Fruit fly (Drosophila melanogaster) whole organism, embryonic: Measurements from ENCODE around the gene CG33235.

ENCODE experiments used
- Bdp1 ChIP-seq: fragments of 200-800 bp; sonication (Bioruptor generic); optimal IDR thresholded peaks from 3 replicates; lab custom pipeline; 2016; ENCODE audit warnings: missing biosample characterization, missing genetic modification characterization
- Bgb ChIP-seq: fragments of 200-800 bp; sonication (Bioruptor generic); IDR thresholded peaks from 2 replicates; pipeline ENCODE4 v1.3.6; 2022; ENCODE audit warnings: missing biosample characterization, missing genetic modification characterization; ENCODE audit not compliant: partially characterized antibody
- CG1024 ChIP-seq: fragments of 200-800 bp; sonication (Bioruptor generic); IDR thresholded peaks from 2 replicates; pipeline ENCODE4 v1.3.6; 2022; ENCODE audit warnings: missing biosample characterization, missing genetic modification characterization
- CG10565 ChIP-seq: fragments of 200-800 bp; sonication (Bioruptor generic); optimal IDR thresholded peaks from 3 replicates; lab custom pipeline; 2016; ENCODE audit warnings: missing biosample characterization, mild to moderate bottlenecking, missing genetic modification characterization
- CG11398 ChIP-seq: fragments of 200-800 bp; sonication (Bioruptor generic); optimal IDR thresholded peaks from 2 replicates; lab custom pipeline; 2016; ENCODE audit warnings: missing biosample characterization, missing genetic modification characterization
- CG11504 ChIP-seq: fragments of 200-800 bp; sonication (Bioruptor generic); optimal IDR thresholded peaks from 3 replicates; lab custom pipeline; 2019; ENCODE audit warnings: missing biosample characterization, mild to moderate bottlenecking, missing genetic modification characterization, moderate library complexity
- CG12769 ChIP-seq: fragments of 200-800 bp; sonication (Bioruptor generic); optimal IDR thresholded peaks from 2 replicates; lab custom pipeline; 2019; ENCODE audit warnings: missing biosample characterization, mild to moderate bottlenecking, missing genetic modification characterization, moderate library complexity
- CG13123 ChIP-seq: fragments of 200-800 bp; sonication (Bioruptor generic); optimal IDR thresholded peaks from 2 replicates; lab custom pipeline; 2016; ENCODE audit warnings: missing biosample characterization, missing genetic modification characterization
- CG13287 ChIP-seq: fragments of 200-800 bp; sonication (Bioruptor generic); IDR thresholded peaks from 2 replicates; pipeline ENCODE4 v1.3.6; 2022; ENCODE audit warnings: missing biosample characterization, missing genetic modification characterization; ENCODE audit not compliant: partially characterized antibody
- CG13894 ChIP-seq: fragments of 200-800 bp; sonication (Bioruptor generic); optimal IDR thresholded peaks from 3 replicates; lab custom pipeline; 2018; ENCODE audit warnings: missing biosample characterization, mild to moderate bottlenecking, missing genetic modification characterization, moderate library complexity
- CG14667 ChIP-seq: fragments of 200-800 bp; sonication (Bioruptor generic); IDR thresholded peaks from 2 replicates; pipeline ENCODE4 v1.3.6; 2022; ENCODE audit warnings: missing biosample characterization, missing genetic modification characterization
- CG14965 ChIP-seq: fragments of 200-800 bp; sonication (Bioruptor generic); optimal IDR thresholded peaks from 2 replicates; lab custom pipeline; 2016; ENCODE audit warnings: missing biosample characterization, missing genetic modification characterization, borderline replicate concordance
- CG18619 ChIP-seq: fragments of 200-800 bp; sonication (Bioruptor generic); optimal IDR thresholded peaks from 3 replicates; lab custom pipeline; 2017; ENCODE audit warnings: missing biosample characterization, mild to moderate bottlenecking, missing genetic modification characterization
- CG2202 ChIP-seq: fragments of 200-800 bp; sonication (Bioruptor generic); optimal IDR thresholded peaks from 2 replicates; lab custom pipeline; 2018; ENCODE audit warnings: missing biosample characterization, mild to moderate bottlenecking, missing genetic modification characterization
- CG30020 ChIP-seq: fragments of 200-800 bp; optimal IDR thresholded peaks from 2 replicates; lab custom pipeline; 2019; ENCODE audit warnings: missing biosample characterization, mild to moderate bottlenecking, missing genetic modification characterization, moderate library complexity
- CG31224 ChIP-seq: fragments of 200-800 bp; sonication (Bioruptor generic); IDR thresholded peaks from 2 replicates; pipeline ENCODE4 v1.3.6; 2022; ENCODE audit warnings: missing biosample characterization, missing genetic modification characterization
- CG3407 ChIP-seq: fragments of 200-800 bp; sonication (Bioruptor generic); optimal IDR thresholded peaks from 2 replicates; lab custom pipeline; 2018; ENCODE audit warnings: missing biosample characterization, mild to moderate bottlenecking, missing genetic modification characterization
- CG4730 ChIP-seq: fragments of 200-800 bp; sonication (Bioruptor generic); IDR thresholded peaks from 2 replicates; pipeline ENCODE4 v1.3.6; 2022; ENCODE audit warnings: missing biosample characterization, missing genetic modification characterization
- CG4820 ChIP-seq: fragments of 200-800 bp; sonication (Bioruptor generic); optimal IDR thresholded peaks from 3 replicates; lab custom pipeline; 2016; ENCODE audit warnings: missing biosample characterization, missing genetic modification characterization
- CG6254 ChIP-seq: fragments of 200-800 bp; sonication (Bioruptor generic); optimal IDR thresholded peaks from 3 replicates; lab custom pipeline; 2017; ENCODE audit warnings: mild to moderate bottlenecking, missing biosample characterization, missing genetic modification reagents, missing genetic modification characterization
- CG6272 ChIP-seq: fragments of 200-800 bp; sonication (Bioruptor generic); IDR thresholded peaks from 2 replicates; pipeline ENCODE4 v1.3.6; 2022; ENCODE audit warnings: missing biosample characterization, missing genetic modification characterization
- D ChIP-seq, 2 experiments: fragments of 200-800 bp in 1 of 2; fragments of >200 bp in 1 of 2; sonication (Bioruptor generic) in 1 of 2; optimal IDR thresholded peaks; 2 replicates in 1 of 2; 3 replicates in 1 of 2; lab custom pipeline; 2017; ENCODE audit warnings: mild to moderate bottlenecking in 1 of 2, missing biosample characterization in 1 of 2, missing genetic modification characterization in 1 of 2, missing genetic modification reagents in 1 of 2
- Dref ChIP-seq: fragments of 200-800 bp; sonication (Bioruptor generic); IDR thresholded peaks from 2 replicates; pipeline ENCODE4 v1.3.6; 2022; ENCODE audit warnings: missing biosample characterization, missing genetic modification characterization
- Gsc ChIP-seq: fragments of 200-800 bp; sonication (Bioruptor generic); IDR thresholded peaks from 2 replicates; pipeline ENCODE4 v1.3.6; 2022; ENCODE audit warnings: missing biosample characterization, missing genetic modification characterization
- Lim3 ChIP-seq: fragments of 200-800 bp; sonication (Bioruptor generic); IDR thresholded peaks from 2 replicates; pipeline ENCODE4 v1.3.6; 2022; ENCODE audit warnings: missing biosample characterization, missing genetic modification characterization
- MBD-R2 ChIP-seq: fragments of 200-800 bp; sonication (Bioruptor generic); IDR thresholded peaks from 2 replicates; pipeline ENCODE4 v1.3.6; 2022; ENCODE audit warnings: missing biosample characterization, missing genetic modification characterization
- Max ChIP-seq: fragments of 200-800 bp; sonication (Bioruptor generic); optimal IDR thresholded peaks from 2 replicates; lab custom pipeline; 2016; ENCODE audit warnings: missing biosample characterization, mild to moderate bottlenecking, missing genetic modification characterization
- NC2β ChIP-seq: fragments of 200-800 bp; sonication (Bioruptor generic); optimal IDR thresholded peaks from 2 replicates; lab custom pipeline; 2016; ENCODE audit warnings: missing biosample characterization, missing genetic modification characterization
- Nf-YA ChIP-seq: fragments of 200-800 bp; sonication (Bioruptor generic); IDR thresholded peaks from 2 replicates; pipeline ENCODE4 v1.3.6; 2022; ENCODE audit warnings: missing biosample characterization, missing genetic modification characterization
- Nf-YB ChIP-seq: fragments of 200-800 bp; sonication (Bioruptor generic); optimal IDR thresholded peaks from 3 replicates; lab custom pipeline; 2019; ENCODE audit warnings: missing biosample characterization, mild to moderate bottlenecking, missing genetic modification characterization, moderate library complexity
- Rx ChIP-seq: fragments of 200-800 bp; sonication (Bioruptor generic); IDR thresholded peaks from 2 replicates; pipeline ENCODE4 v1.3.6; 2022; ENCODE audit warnings: missing biosample characterization, missing genetic modification characterization
- TFAM ChIP-seq: fragments of 200-800 bp; sonication (Bioruptor generic); optimal IDR thresholded peaks from 2 replicates; lab custom pipeline; 2017; ENCODE audit warnings: missing biosample characterization, missing genetic modification characterization, inconsistent platforms
- Vsx1 ChIP-seq: fragments of 200-800 bp; sonication (Bioruptor generic); optimal IDR thresholded peaks from 2 replicates; lab custom pipeline; 2017; ENCODE audit warnings: missing biosample characterization, mild to moderate bottlenecking, missing genetic modification characterization, missing genetic modification reagents
- abd-A ChIP-seq: fragments of 200-800 bp; sonication (Bioruptor generic); optimal IDR thresholded peaks from 3 replicates; lab custom pipeline; 2019; ENCODE audit warnings: missing biosample characterization, mild to moderate bottlenecking, missing genetic modification characterization, moderate library complexity
- amos ChIP-seq: fragments of 200-800 bp; sonication (Bioruptor generic); IDR thresholded peaks from 2 replicates; pipeline ENCODE4 v1.3.6; 2022; ENCODE audit warnings: missing biosample characterization, missing genetic modification characterization; ENCODE audit not compliant: partially characterized antibody
- bab2 ChIP-seq: fragments of 200-800 bp; sonication (Bioruptor generic); optimal IDR thresholded peaks from 2 replicates; lab custom pipeline; 2016; ENCODE audit warnings: missing biosample characterization, missing genetic modification characterization
- br ChIP-seq: fragments of >200 bp; optimal IDR thresholded peaks from 2 replicates; lab custom pipeline; 2017
- cato ChIP-seq: fragments of 200-800 bp; sonication (Bioruptor generic); optimal IDR thresholded peaks from 2 replicates; lab custom pipeline; 2016; ENCODE audit warnings: missing biosample characterization, missing genetic modification characterization, borderline replicate concordance
- disco-r ChIP-seq: fragments of 200-800 bp; sonication (Bioruptor generic); optimal IDR thresholded peaks from 2 replicates; lab custom pipeline; 2016; ENCODE audit warnings: missing biosample characterization, missing genetic modification characterization
- esg ChIP-seq: fragments of 200-800 bp; sonication (Bioruptor generic); conservative IDR thresholded peaks from 2 replicates; pipeline ENCODE4 v1.3.6; 2022; ENCODE audit warnings: missing biosample characterization, missing genetic modification characterization
- gem ChIP-seq: fragments of 200-800 bp; sonication (Bioruptor generic); optimal IDR thresholded peaks from 2 replicates; lab custom pipeline; 2019; ENCODE audit warnings: missing biosample characterization, mild to moderate bottlenecking, missing genetic modification characterization, moderate library complexity
- jing ChIP-seq: fragments of 200-800 bp; sonication (Bioruptor generic); optimal IDR thresholded peaks from 2 replicates; lab custom pipeline; 2018; ENCODE audit warnings: missing biosample characterization, mild to moderate bottlenecking, missing genetic modification characterization
- pb ChIP-seq: fragments of 200-800 bp; sonication (Bioruptor generic); optimal IDR thresholded peaks from 3 replicates; lab custom pipeline; 2016; ENCODE audit warnings: missing biosample characterization, missing genetic modification characterization
- prd ChIP-seq, 3 experiments: fragments of >200 bp in 2 of 3; fragments of 200-800 bp in 1 of 3; sonication (Bioruptor generic) in 1 of 3; optimal IDR thresholded peaks in 2 of 3; IDR thresholded peaks in 1 of 3; 2 replicates in 2 of 3; 3 replicates in 1 of 3; pipeline versions ENCODE4 v1.3.6 to Lab custom; 2017 to 2022; ENCODE audit warnings: missing biosample characterization in 1 of 3, missing genetic modification characterization in 1 of 3
- row ChIP-seq: fragments of 200-800 bp; sonication (Bioruptor generic); IDR thresholded peaks from 3 replicates; pipeline ENCODE4 v1.3.6; 2022; ENCODE audit warnings: missing biosample characterization, missing genetic modification characterization
- stwl ChIP-seq: fragments of 200-800 bp; sonication (Bioruptor generic); optimal IDR thresholded peaks from 3 replicates; lab custom pipeline; 2018; ENCODE audit warnings: missing biosample characterization, mild to moderate bottlenecking, missing genetic modification characterization, moderate library complexity
- trh ChIP-seq: fragments of 200-800 bp; sonication (Bioruptor generic); optimal IDR thresholded peaks from 2 replicates; lab custom pipeline; 2016; ENCODE audit warnings: missing biosample characterization, missing genetic modification characterization
- tx ChIP-seq: fragments of 200-800 bp; sonication (Bioruptor generic); optimal IDR thresholded peaks from 2 replicates; lab custom pipeline; 2016; ENCODE audit warnings: missing biosample characterization, missing genetic modification characterization
- vnd ChIP-seq: fragments of 200-800 bp; sonication (Bioruptor generic); IDR thresholded peaks from 3 replicates; pipeline ENCODE4 v1.3.6; 2022; ENCODE audit warnings: missing biosample characterization, missing genetic modification characterization; ENCODE audit not compliant: partially characterized antibody
- vvl ChIP-seq: fragments of 200-800 bp; sonication (Bioruptor generic); IDR thresholded peaks from 2 replicates; pipeline ENCODE4 v1.3.6; 2022; ENCODE audit warnings: missing biosample characterization, missing genetic modification characterization
- z ChIP-seq: fragments of 200-800 bp; sonication (Bioruptor generic); IDR thresholded peaks from 3 replicates; pipeline ENCODE4 v1.3.6; 2022; ENCODE audit warnings: missing biosample characterization, missing genetic modification characterization

Gene CG33235

DNA sequence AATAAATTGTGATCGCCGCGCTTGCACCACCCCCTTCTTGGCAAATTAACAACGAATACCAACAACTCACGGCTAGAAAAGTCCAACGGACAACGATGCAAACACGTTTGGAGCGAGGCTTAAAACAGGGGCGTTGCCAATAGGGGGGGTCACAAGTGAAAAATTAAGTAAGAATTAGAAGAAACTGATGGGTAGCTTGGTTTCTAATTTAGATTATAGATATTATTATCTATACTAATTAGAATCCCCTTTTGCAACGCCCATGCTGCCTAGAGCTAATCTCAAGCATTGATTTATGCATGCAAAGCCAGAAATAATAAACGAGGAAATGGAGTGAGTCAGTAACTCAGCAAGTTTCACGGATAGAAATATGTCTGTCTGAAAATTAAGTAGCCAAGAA lies 27.1 kb upstream of the CG33235 start (continued):
- TF ChIP-seq CG2202 (tag; lab: Kevin White, UChicago) (no peak), Dref (GFP tag; lab: Robert Waterston, UW) (no peak), gem (tag; lab: Kevin White, UChicago) (peak; percentile 82), row (GFP tag; lab: Robert Waterston, UW) (peak; percentile 84), CG14965 (no peak), CG1024 (GFP tag; lab: Robert Waterston, UW) (peak; percentile 65), Max (GFP tag; lab: Kevin White, UChicago) (peak; percentile 8), disco-r (GFP tag; lab: Kevin White, UChicago) (no peak), Bdp1 (GFP tag; lab: Kevin White, UChicago) (no peak), D (optimal IDR thresholded peaks at IDR 0.05; lab: Kevin White, UChicago) (no peak), D (GFP tag; optimal IDR thresholded peaks at IDR 0.05; lab: Kevin White, UChicago) (peak; percentile 20), CG31224 (peak; percentile 75), z (GFP tag; lab: Robert Waterston, UW) (peak; percentile 48; the same call in 1 of the 3 replicates), pb (GFP tag; lab: Kevin White, UChicago) (no peak), tx (GFP tag; lab: Kevin White, UChicago) (no peak), amos (no peak), CG10565 (GFP tag; lab: Kevin White, UChicago) (no peak), CG11504 (tag; lab: Kevin White, UChicago) (peak; percentile 81), prd (optimal IDR thresholded peaks at IDR 0.05; lab: Kevin White, UChicago) (no peak), prd (GFP tag; IDR thresholded peaks at IDR 0.05; lab: Robert Waterston, UW) (peak; percentile 86), CG11398 (GFP tag; lab: Kevin White, UChicago) (no peak), CG14667 (GFP tag; lab: Robert Waterston, UW) (peak; percentile 69; the same call in 1 of the 2 replicates), CG30020 (no peak), Bgb (GFP tag; lab: Robert Waterston, UW) (no peak), Lim3 (no peak), trh (GFP tag; lab: Kevin White, UChicago) (no peak), Vsx1 (GFP tag; lab: Kevin White, UChicago) (peak; percentile 76), br (lab: Kevin White, UChicago) (no peak), TFAM (GFP tag; lab: Kevin White, UChicago) (no peak), CG12769 (tag; lab: Kevin White, UChicago) (peak; percentile 81), CG13287 (GFP tag; lab: Robert Waterston, UW) (no peak)

DNA sequence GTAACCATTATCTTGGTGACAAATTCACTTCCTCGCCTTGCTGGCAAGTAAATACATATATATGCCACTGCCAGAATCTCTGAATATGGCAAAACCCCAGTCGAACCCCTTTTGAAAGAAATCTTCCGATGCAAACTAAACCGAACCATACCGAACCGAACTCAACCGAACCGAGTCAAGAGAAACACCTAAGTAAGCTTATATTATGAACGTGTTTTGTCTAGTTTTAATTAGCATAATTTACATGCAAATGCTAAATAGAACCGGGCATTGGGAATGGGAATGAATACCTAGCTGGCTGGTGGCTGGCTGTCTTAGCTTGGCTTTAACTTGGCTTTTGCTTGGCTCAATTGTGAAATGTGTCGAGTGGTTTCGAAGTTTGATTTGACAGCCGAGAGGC lies 25.9 kb upstream of the CG33235 start:
- TF ChIP-seq Gsc (GFP tag; lab: Robert Waterston, UW) (no peak), vnd (no peak), CG4730 (GFP tag; lab: Robert Waterston, UW) (no peak), MBD-R2 (GFP tag; lab: Robert Waterston, UW) (no peak), CG3407 (GFP tag; lab: Kevin White, UChicago) (no peak), CG18619 (GFP tag; lab: Kevin White, UChicago) (no peak), cato (GFP tag; lab: Kevin White, UChicago) (no peak), abd-A (tag; lab: Kevin White, UChicago) (peak; percentile 80), Nf-YA (no peak), esg (GFP tag; lab: Robert Waterston, UW) (no peak), Nf-YB (GFP tag; lab: Kevin White, UChicago) (no peak), jing (no peak), CG13123 (GFP tag; lab: Kevin White, UChicago) (no peak), CG12769 (tag; lab: Kevin White, UChicago) (peak; percentile 93), NC2β (no peak), Rx (GFP tag; lab: Robert Waterston, UW) (no peak), CG13894 (peak; percentile 90), D (optimal IDR thresholded peaks at IDR 0.05; lab: Kevin White, UChicago) (no peak), D (GFP tag; optimal IDR thresholded peaks at IDR 0.05; lab: Kevin White, UChicago) (no peak), CG6254 (GFP tag; lab: Kevin White, UChicago) (no peak), stwl (tag; lab: Kevin White, UChicago) (no peak), bab2 (GFP tag; lab: Kevin White, UChicago) (no peak), vvl (GFP tag; lab: Robert Waterston, UW) (peak; percentile 54; the same call in 1 of the 2 replicates), CG4820 (no peak), CG6272 (GFP tag; lab: Robert Waterston, UW) (no peak)
